Fruit fly (Drosophila melanogaster) whole organism, adult: ENCODE results near the gene CG14933.

Experiments used
- CG11617 ChIP-seq: fragments of 200-800 bp; sonication (Bioruptor generic); optimal IDR thresholded peaks from 2 replicates; lab custom pipeline; 2017; ENCODE audit warnings: mild to moderate bottlenecking, missing biosample characterization, missing genetic modification reagents, missing genetic modification characterization
- CG12768 ChIP-seq: fragments of 200-800 bp; sonication (Bioruptor generic); optimal IDR thresholded peaks from 2 replicates; lab custom pipeline; 2017; ENCODE audit warnings: missing biosample characterization, missing genetic modification characterization, mild to moderate bottlenecking, moderate library complexity, missing genetic modification reagents
- CG14711 ChIP-seq: fragments of 200-800 bp; sonication (Bioruptor generic); optimal IDR thresholded peaks from 2 replicates; lab custom pipeline; 2018; ENCODE audit warnings: missing biosample characterization, mild to moderate bottlenecking, missing genetic modification characterization, moderate library complexity
- CG1620 ChIP-seq: fragments of 200-800 bp; sonication (Bioruptor generic); optimal IDR thresholded peaks from 2 replicates; lab custom pipeline; 2016; ENCODE audit warnings: missing biosample characterization, missing genetic modification characterization
- CG33017 ChIP-seq: fragments of 200-800 bp; sonication (Bioruptor generic); optimal IDR thresholded peaks from 2 replicates; lab custom pipeline; 2018; ENCODE audit warnings: missing biosample characterization, mild to moderate bottlenecking, missing genetic modification characterization, moderate library complexity
- CG5204 ChIP-seq: fragments of 200-800 bp; sonication (Bioruptor generic); optimal IDR thresholded peaks from 2 replicates; lab custom pipeline; 2016; ENCODE audit warnings: missing biosample characterization, missing genetic modification characterization
- CG7045 ChIP-seq: fragments of 200-800 bp; sonication (Bioruptor generic); optimal IDR thresholded peaks from 2 replicates; lab custom pipeline; 2017; ENCODE audit warnings: missing biosample characterization, mild to moderate bottlenecking, missing genetic modification characterization
- CG7101 ChIP-seq: fragments of 200-800 bp; sonication (Bioruptor generic); optimal IDR thresholded peaks from 2 replicates; lab custom pipeline; 2018; ENCODE audit warnings: missing biosample characterization, mild to moderate bottlenecking, missing genetic modification characterization, moderate library complexity
- Clk ChIP-seq: fragments of 200-800 bp; sonication (Bioruptor generic); optimal IDR thresholded peaks from 2 replicates; lab custom pipeline; 2017; ENCODE audit warnings: missing biosample characterization, missing genetic modification characterization
- Crg-1 ChIP-seq: fragments of 200-800 bp; sonication (Bioruptor generic); optimal IDR thresholded peaks from 2 replicates; lab custom pipeline; 2016; ENCODE audit warnings: missing biosample characterization, missing genetic modification characterization
- Hr96 ChIP-seq: fragments of 200-800 bp; sonication (Bioruptor generic); optimal IDR thresholded peaks from 2 replicates; lab custom pipeline; 2016; ENCODE audit warnings: missing biosample characterization, missing genetic modification characterization
- Mnt ChIP-seq: fragments of 200-800 bp; sonication (Bioruptor generic); optimal IDR thresholded peaks from 2 replicates; lab custom pipeline; 2016; ENCODE audit warnings: missing biosample characterization, mild to moderate bottlenecking, missing genetic modification characterization
- bab1 ChIP-seq: fragments of 200-800 bp; sonication (Bioruptor generic); optimal IDR thresholded peaks from 3 replicates; lab custom pipeline; 2019; ENCODE audit warnings: missing biosample characterization, mild to moderate bottlenecking, missing genetic modification characterization, moderate library complexity
- cic ChIP-seq: fragments of 200-800 bp; sonication (Bioruptor generic); optimal IDR thresholded peaks from 2 replicates; lab custom pipeline; 2017; ENCODE audit warnings: missing biosample characterization, mild to moderate bottlenecking, missing genetic modification characterization, moderate library complexity
- cnc ChIP-seq, 2 experiments: fragments of >200 bp; optimal IDR thresholded peaks; 2 replicates each; lab custom pipeline; 2017
- kay ChIP-seq: fragments of 200-800 bp; sonication (Bioruptor generic); peaks from one replicate; lab custom pipeline; 2016; ENCODE audit warnings: missing biosample characterization, missing genetic modification characterization, borderline replicate concordance
- ovo ChIP-seq: fragments of 200-800 bp; sonication (Bioruptor generic); optimal IDR thresholded peaks from 2 replicates; lab custom pipeline; 2016; ENCODE audit warnings: missing biosample characterization, missing genetic modification characterization
- pad ChIP-seq: fragments of 200-800 bp; sonication (Bioruptor generic); optimal IDR thresholded peaks from 3 replicates; lab custom pipeline; 2017; ENCODE audit warnings: missing biosample characterization, missing genetic modification characterization, mild to moderate bottlenecking, moderate library complexity, missing genetic modification reagents
- tj ChIP-seq: fragments of 200-800 bp; sonication (Bioruptor generic); optimal IDR thresholded peaks from 3 replicates; lab custom pipeline; 2017; ENCODE audit warnings: missing biosample characterization, mild to moderate bottlenecking, missing genetic modification characterization, moderate library complexity
- toe ChIP-seq: fragments of 200-800 bp; sonication (Bioruptor generic); optimal IDR thresholded peaks from 2 replicates; lab custom pipeline; 2016; ENCODE audit warnings: missing biosample characterization, missing genetic modification characterization

The CG14933 gene

dm6 chr2L:11834308-11834707 lies 8.3 kb upstream of the CG14933 start, which contains the start of gene CG45012:
CG45012 (plus strand) TSS chr2L:11834608.
- TF ChIP-seq cnc (optimal IDR thresholded peaks at IDR 0.05; lab: Kevin White, UChicago) (no peak), bab1 (GFP tag; lab: Kevin White, UChicago) (no peak), CG5204 (no peak), kay (GFP tag; lab: Kevin White, UChicago) (no peak)

- no peak for TF ChIP-seq CG11617
Measured at dm6 chr2L:11836943-11837342, 5.7 kb upstream of the CG14933 start, which contains the start of gene Sfp33A4. Sfp33A4 (plus strand) TSS chr2L:11837243.

DNA sequence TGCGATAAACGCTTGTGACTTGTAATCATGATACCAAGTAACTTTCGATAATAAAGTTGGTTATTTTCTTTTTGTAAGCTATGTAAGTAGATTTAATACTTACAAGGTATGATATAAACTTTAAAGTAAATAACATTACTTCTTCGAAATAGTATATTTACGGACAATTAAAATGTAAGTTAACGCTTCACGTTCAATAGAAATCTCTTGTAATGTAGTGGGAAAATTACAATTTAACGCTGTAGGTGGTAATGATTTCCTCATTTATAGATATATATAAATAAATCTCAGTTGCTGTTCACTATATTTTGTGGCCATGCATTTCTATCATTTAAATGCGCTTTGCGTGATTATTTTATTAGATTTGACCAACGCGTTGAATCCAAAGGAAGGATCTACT lies 5.2 kb upstream of the CG14933 start, which contains the start of gene Sfp33A2:
TSS of gene Sfp33A2 (plus strand) at position 301 of the 400 bp plus-strand sequence.
- TF ChIP-seq toe: no peak
- no peak for TF ChIP-seq Mnt
- TF ChIP-seq ovo (GFP tag; lab: Kevin White, UChicago): no peak
- TF ChIP-seq Crg-1 (GFP tag; lab: Kevin White, UChicago): no peak
- no peak for TF ChIP-seq CG12768 (GFP tag; lab: Kevin White, UChicago)
- TF ChIP-seq CG7101 (tag; lab: Kevin White, UChicago): no peak
- no peak for TF ChIP-seq bab1 (GFP tag; lab: Kevin White, UChicago)
- no peak for TF ChIP-seq kay (GFP tag; lab: Kevin White, UChicago)
- no peak for TF ChIP-seq CG14711
- TF ChIP-seq Clk (GFP tag; lab: Kevin White, UChicago): no peak
- no peak for TF ChIP-seq Hr96 (GFP tag; lab: Kevin White, UChicago)
- TF ChIP-seq CG1620 (GFP tag; lab: Kevin White, UChicago): no peak
- no peak for TF ChIP-seq cnc (optimal IDR thresholded peaks at IDR 0.05; lab: Kevin White, UChicago)
- no peak for TF ChIP-seq tj
- no peak for TF ChIP-seq pad (GFP tag; lab: Kevin White, UChicago)
- no peak for TF ChIP-seq CG5204

DNA sequence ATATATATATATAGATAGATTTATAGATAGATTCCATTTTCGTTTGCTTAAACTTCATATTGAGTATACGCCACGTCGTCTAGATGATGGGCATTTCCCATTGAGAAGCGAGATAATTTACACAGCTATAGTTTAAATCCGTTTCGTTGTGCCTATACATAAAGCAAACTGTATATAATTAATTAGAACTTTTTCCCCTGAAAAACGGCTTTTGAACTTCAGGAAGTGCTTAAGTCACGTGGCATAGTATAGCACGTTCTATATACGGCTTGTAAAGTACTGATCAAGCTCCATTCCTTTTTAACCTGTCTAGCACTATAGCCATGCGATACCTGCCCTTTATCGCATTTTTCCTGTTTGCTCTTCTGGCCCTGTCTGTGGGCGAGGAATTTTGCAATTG lies 3.0 kb upstream of the CG14933 start, which contains the start of gene Sfp33A3:
TSS of gene Sfp33A3 (plus strand) at position 301 of the 400 bp plus-strand sequence.
- no peak for TF ChIP-seq tj

DNA sequence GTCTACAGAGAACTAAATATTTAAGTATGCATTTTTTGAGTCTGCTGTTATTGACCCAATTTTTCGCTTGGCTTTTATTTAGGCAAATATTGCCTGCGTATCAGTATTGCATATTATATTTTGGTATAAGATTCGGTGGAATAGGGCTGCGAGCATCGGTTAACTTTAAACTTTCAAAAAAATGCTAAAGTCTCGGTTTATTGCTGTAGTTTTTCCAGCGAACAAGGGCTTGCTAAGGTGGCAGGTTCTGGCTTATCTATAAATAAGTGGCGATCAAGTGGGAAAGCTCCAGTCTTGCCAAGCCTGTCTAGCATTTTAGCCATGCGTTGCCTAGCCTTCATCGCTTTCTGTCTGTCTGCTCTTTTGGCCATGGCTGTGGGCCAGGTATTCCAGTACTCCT lies 2.2 kb upstream of the CG14933 start, which contains the start of gene CG31704:
TSS of gene CG31704 (plus strand) at position 301 of the 400 bp plus-strand sequence.
- no peak for TF ChIP-seq CG5204
- no peak for TF ChIP-seq cnc (optimal IDR thresholded peaks at IDR 0.05; lab: Kevin White, UChicago)
- no peak for TF ChIP-seq bab1 (GFP tag; lab: Kevin White, UChicago)
- no peak for TF ChIP-seq CG11617
- TF ChIP-seq pad (GFP tag; lab: Kevin White, UChicago): no peak

- TF ChIP-seq toe (no peak), CG12768 (GFP tag; lab: Kevin White, UChicago) (peak; percentile 32), Hr96 (GFP tag; lab: Kevin White, UChicago) (peak; percentile 4), kay (GFP tag; lab: Kevin White, UChicago) (peak; percentile 95), CG33017 (tag; lab: Kevin White, UChicago) (peak; percentile 45), Clk (GFP tag; lab: Kevin White, UChicago) (no peak), CG7045 (GFP tag; lab: Kevin White, UChicago) (peak; percentile 6), CG5204 (peak; percentile 32)
Measured at dm6 chr2L:11841538-11841937, 1.1 kb upstream of the CG14933 start.

DNA sequence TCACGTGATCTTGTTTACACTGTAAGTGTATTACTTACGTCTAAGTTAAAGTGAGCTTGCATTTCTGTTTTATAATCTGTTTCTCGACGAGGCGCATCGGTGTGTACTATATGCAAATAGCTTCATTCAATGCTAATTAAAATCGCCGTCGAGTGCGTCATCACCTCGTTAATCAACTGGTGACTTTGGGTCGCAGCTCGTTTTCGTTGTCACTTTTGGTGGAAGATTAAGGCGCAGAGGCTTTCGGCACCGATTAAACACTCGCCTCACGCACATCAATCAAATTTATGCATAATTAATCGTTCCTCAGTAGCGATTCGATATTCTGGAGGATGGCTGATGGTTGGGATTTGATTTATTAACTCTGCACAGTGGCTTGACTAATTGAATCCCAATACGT lies 1.6 kb downstream of the CG14933 start:
- TF ChIP-seq CG7045 (GFP tag; lab: Kevin White, UChicago): no peak
- TF ChIP-seq CG14711: no peak
- TF ChIP-seq CG11617: no peak
- no peak for TF ChIP-seq Clk (GFP tag; lab: Kevin White, UChicago)
- no peak for TF ChIP-seq Crg-1 (GFP tag; lab: Kevin White, UChicago)
- TF ChIP-seq CG33017 (tag; lab: Kevin White, UChicago): peak; percentile 10
- TF ChIP-seq CG12768 (GFP tag; lab: Kevin White, UChicago): peak; percentile 4
- peak; percentile 90 for TF ChIP-seq cic (GFP tag; lab: Kevin White, UChicago)
- peak; percentile 95 for TF ChIP-seq kay (GFP tag; lab: Kevin White, UChicago)
- no peak for TF ChIP-seq Mnt
- TF ChIP-seq toe: no peak
- no peak for TF ChIP-seq tj
- TF ChIP-seq pad (GFP tag; lab: Kevin White, UChicago): no peak
- no peak for TF ChIP-seq cnc (optimal IDR thresholded peaks at IDR 0.05; lab: Kevin White, UChicago)
- no peak for TF ChIP-seq bab1 (GFP tag; lab: Kevin White, UChicago)
- TF ChIP-seq Hr96 (GFP tag; lab: Kevin White, UChicago): no peak
- TF ChIP-seq ovo (GFP tag; lab: Kevin White, UChicago): no peak
- TF ChIP-seq CG5204: no peak
- no peak for TF ChIP-seq CG7101 (tag; lab: Kevin White, UChicago)
- no peak for TF ChIP-seq CG1620 (GFP tag; lab: Kevin White, UChicago)
